Fruit fly (Drosophila melanogaster): Measurements from ENCODE around the gene CG6511.

CG6511 gene

dm6 chr3L:8721145-8721544 is at the start of gene CG6511, which contains the start of gene CG32022:
TSS of gene CG6511 (plus strand) at chr3L:8721324.
TSS of gene CG32022 (minus strand) at chr3L:8721272.
- TF ChIP-seq Jra (GFP tag; optimal IDR thresholded peaks at IDR 0.05) = peak; percentile 97
- no peak for TF ChIP-seq lola (GFP tag; optimal IDR thresholded peaks at IDR 0.05)
- TF ChIP-seq OdsH (GFP tag; optimal IDR thresholded peaks at IDR 0.05) = peak; percentile 97
- peak; percentile 95 for TF ChIP-seq psq (GFP tag; optimal IDR thresholded peaks at IDR 0.05)
- TF ChIP-seq woc (GFP tag; optimal IDR thresholded peaks at IDR 0.05) = peak; percentile 95
- TF ChIP-seq fru (GFP tag; optimal IDR thresholded peaks at IDR 0.05) = peak; percentile 98
- no peak for TF ChIP-seq Vsx2 (GFP tag; optimal IDR thresholded peaks at IDR 0.05; ENCODE audit: partially characterized antibody)
- TF ChIP-seq CG9705 (GFP tag; optimal IDR thresholded peaks at IDR 0.05) = peak; percentile 98
- peak; percentile 59 for TF ChIP-seq Rel (GFP tag; optimal IDR thresholded peaks at IDR 0.05)
- peak; percentile 87 for TF ChIP-seq Rel (tag; optimal IDR thresholded peaks at IDR 0.05)
- no peak for TF ChIP-seq pan (optimal IDR thresholded peaks at IDR 0.05)
- TF ChIP-seq CG32264 (GFP tag; optimal IDR thresholded peaks at IDR 0.05) = peak; percentile 92
- no peak for TF ChIP-seq tai (GFP tag; optimal IDR thresholded peaks at IDR 0.05)
- peak; percentile 98 for TF ChIP-seq Sp1 (GFP tag; optimal IDR thresholded peaks at IDR 0.05)
- peak; percentile 89 for TF ChIP-seq sage (GFP tag; optimal IDR thresholded peaks at IDR 0.05)
- peak; percentile 98 for TF ChIP-seq br (GFP tag; optimal IDR thresholded peaks at IDR 0.05)
- TF ChIP-seq GATAd (GFP tag; optimal IDR thresholded peaks at IDR 0.05) = peak; percentile 90
- TF ChIP-seq jim (GFP tag; optimal IDR thresholded peaks at IDR 0.05) = no peak
- no peak for TF ChIP-seq Dfd (GFP tag; optimal IDR thresholded peaks at IDR 0.05)
- no peak for TF ChIP-seq brk (GFP tag; optimal IDR thresholded peaks at IDR 0.05)
- TF ChIP-seq CrebA (GFP tag; optimal IDR thresholded peaks at IDR 0.05; ENCODE audit: borderline replicate concordance) = peak; percentile 83
- TF ChIP-seq HLH106 (tag; optimal IDR thresholded peaks at IDR 0.05) = peak; percentile 99
- no peak for TF ChIP-seq Hr83 (GFP tag; optimal IDR thresholded peaks at IDR 0.05; ENCODE audit: poor library complexity, severe bottlenecking)
- TF ChIP-seq h (GFP tag; optimal IDR thresholded peaks at IDR 0.05) = peak; percentile 98
- no peak for TF ChIP-seq Abd-B (GFP tag; optimal IDR thresholded peaks at IDR 0.05)
- peak; percentile 98 for TF ChIP-seq ey (GFP tag; optimal IDR thresholded peaks at IDR 0.05)
- TF ChIP-seq Hr78 (GFP tag; optimal IDR thresholded peaks at IDR 0.05) = no peak
- peak; percentile 97 for TF ChIP-seq Hnf4 (GFP tag; optimal IDR thresholded peaks at IDR 0.05)
- peak; percentile 85 for TF ChIP-seq Mio (GFP tag; optimal IDR thresholded peaks at IDR 0.05)
- no peak for TF ChIP-seq Dif (GFP tag; optimal IDR thresholded peaks at IDR 0.05; ENCODE audit: partially characterized antibody)
- TF ChIP-seq dl (GFP tag; optimal IDR thresholded peaks at IDR 0.05; ENCODE audit: insufficient read depth in 1 of 2, partially characterized antibody in 2 of 2) = no peak
- TF ChIP-seq usp (GFP tag; optimal IDR thresholded peaks at IDR 0.05) = no peak
- TF ChIP-seq dmrt93B (GFP tag; optimal IDR thresholded peaks at IDR 0.05) = peak; percentile 99
- TF ChIP-seq N (GFP tag; optimal IDR thresholded peaks at IDR 0.05) = no peak
- peak; percentile 92 for TF ChIP-seq dsf (GFP tag; optimal IDR thresholded peaks at IDR 0.05; ENCODE audit: borderline replicate concordance)
- TF ChIP-seq Myc (optimal IDR thresholded peaks at IDR 0.05) = peak; percentile 59
- TF ChIP-seq rgr (GFP tag; optimal IDR thresholded peaks at IDR 0.05) = peak; percentile 98
- TF ChIP-seq sv (GFP tag; optimal IDR thresholded peaks at IDR 0.05) = peak; percentile 97
- TF ChIP-seq foxo (GFP tag; optimal IDR thresholded peaks at IDR 0.05) = peak; percentile 79 to 99

dm6 chr3L:8672199-8673059 is 48.7 kb upstream of the CG6511 start:
- TF ChIP-seq Myc (optimal IDR thresholded peaks at IDR 0.05) = peak; percentile 53
- TF ChIP-seq Dfd (GFP tag; optimal IDR thresholded peaks at IDR 0.05) = no peak
- no peak for TF ChIP-seq N (GFP tag; optimal IDR thresholded peaks at IDR 0.05)
- peak; percentile 77 for TF ChIP-seq br (GFP tag; optimal IDR thresholded peaks at IDR 0.05)
- no peak for TF ChIP-seq sv (GFP tag; optimal IDR thresholded peaks at IDR 0.05)
- peak in 1 of 2 experiments; percentile 14 for TF ChIP-seq dl (GFP tag; optimal IDR thresholded peaks at IDR 0.05; ENCODE audit: insufficient read depth in 1 of 2, partially characterized antibody in 2 of 2)
- peak; percentile 13 for TF ChIP-seq dsf (GFP tag; optimal IDR thresholded peaks at IDR 0.05; ENCODE audit: borderline replicate concordance)
- TF ChIP-seq GATAd (GFP tag; optimal IDR thresholded peaks at IDR 0.05) = peak; percentile 8
- TF ChIP-seq Hr83 (GFP tag; optimal IDR thresholded peaks at IDR 0.05; ENCODE audit: poor library complexity, severe bottlenecking) = no peak
- peak; percentile 18 for TF ChIP-seq Jra (GFP tag; optimal IDR thresholded peaks at IDR 0.05)
- TF ChIP-seq usp (GFP tag; optimal IDR thresholded peaks at IDR 0.05) = no peak
- peak; percentile 77 for TF ChIP-seq HLH106 (tag; optimal IDR thresholded peaks at IDR 0.05)
- peak; percentile 61 for TF ChIP-seq psq (GFP tag; optimal IDR thresholded peaks at IDR 0.05)
- TF ChIP-seq sage (GFP tag; optimal IDR thresholded peaks at IDR 0.05) = peak; percentile 23
- TF ChIP-seq rgr (GFP tag; optimal IDR thresholded peaks at IDR 0.05) = peak; percentile 87
- no peak for TF ChIP-seq pan (optimal IDR thresholded peaks at IDR 0.05)
- TF ChIP-seq foxo (GFP tag; optimal IDR thresholded peaks at IDR 0.05) = peak; percentile 21 to 81
- no peak for TF ChIP-seq CG9705 (GFP tag; optimal IDR thresholded peaks at IDR 0.05)
- TF ChIP-seq Hnf4 (GFP tag; optimal IDR thresholded peaks at IDR 0.05) = peak; percentile 63
- TF ChIP-seq CrebA (GFP tag; optimal IDR thresholded peaks at IDR 0.05; ENCODE audit: borderline replicate concordance) = no peak
- TF ChIP-seq woc (GFP tag; optimal IDR thresholded peaks at IDR 0.05) = peak; percentile 20
- peak; percentile 17 for TF ChIP-seq Dif (GFP tag; optimal IDR thresholded peaks at IDR 0.05; ENCODE audit: partially characterized antibody)
- TF ChIP-seq Mio (GFP tag; optimal IDR thresholded peaks at IDR 0.05) = no peak
- peak; percentile 99 for TF ChIP-seq h (GFP tag; optimal IDR thresholded peaks at IDR 0.05)
- TF ChIP-seq tai (GFP tag; optimal IDR thresholded peaks at IDR 0.05) = no peak
- no peak for TF ChIP-seq Abd-B (GFP tag; optimal IDR thresholded peaks at IDR 0.05)
- TF ChIP-seq brk (GFP tag; optimal IDR thresholded peaks at IDR 0.05) = peak; percentile 54
- no peak for TF ChIP-seq lola (GFP tag; optimal IDR thresholded peaks at IDR 0.05)
- peak; percentile 75 for TF ChIP-seq ey (GFP tag; optimal IDR thresholded peaks at IDR 0.05)
- no peak for TF ChIP-seq Hr78 (GFP tag; optimal IDR thresholded peaks at IDR 0.05)
- no peak for TF ChIP-seq Rel (GFP tag; optimal IDR thresholded peaks at IDR 0.05)
- TF ChIP-seq Rel (tag; optimal IDR thresholded peaks at IDR 0.05) = peak; percentile 92
- TF ChIP-seq dmrt93B (GFP tag; optimal IDR thresholded peaks at IDR 0.05) = peak; percentile 47
- peak; percentile 83 for TF ChIP-seq fru (GFP tag; optimal IDR thresholded peaks at IDR 0.05)
- TF ChIP-seq Sp1 (GFP tag; optimal IDR thresholded peaks at IDR 0.05) = peak; percentile 74
- TF ChIP-seq OdsH (GFP tag; optimal IDR thresholded peaks at IDR 0.05) = peak; percentile 81
- no peak for TF ChIP-seq Vsx2 (GFP tag; optimal IDR thresholded peaks at IDR 0.05; ENCODE audit: partially characterized antibody)
- no peak for TF ChIP-seq jim (GFP tag; optimal IDR thresholded peaks at IDR 0.05)
- TF ChIP-seq CG32264 (GFP tag; optimal IDR thresholded peaks at IDR 0.05) = peak; percentile 11
